In genomic region chr3L:4719743-4720142, dm6 we compare ENCODE assay signal across 4 fruit fly cellular contexts.
TF ChIP-seq lines count a peak whose summit lies in the region.

No protein-coding gene starts in this region.

- TF ChIP-seq CTCF in whole organism, embryonic (GFP tag; optimal IDR thresholded peaks at IDR 0.05; lab: Kevin White, UChicago): no peak

TF ChIP-seq in whole organism, embryonic, 481 proteins besides CTCF, POLR2A, EP300 and RAD21:
- TF ChIP-seq CG15269 (tag; optimal IDR thresholded peaks at IDR 0.05; lab: Kevin White, UChicago): peak; percentile 45
- no peak for TF ChIP-seq knrl (GFP tag; IDR thresholded peaks at IDR 0.05; lab: Robert Waterston, UW; ENCODE audit: partially characterized antibody)
- peak; percentile 75 for TF ChIP-seq sqz (GFP tag; optimal IDR thresholded peaks at IDR 0.05; lab: Kevin White, UChicago)
- no peak for TF ChIP-seq hkb (optimal IDR thresholded peaks at IDR 0.05; lab: Kevin White, UChicago)
- no peak for TF ChIP-seq hkb (GFP tag; IDR thresholded peaks at IDR 0.05; lab: Robert Waterston, UW)
- TF ChIP-seq prd (optimal IDR thresholded peaks at IDR 0.05; lab: Kevin White, UChicago): no peak
- TF ChIP-seq prd (GFP tag; IDR thresholded peaks at IDR 0.05; lab: Robert Waterston, UW): no peak
- TF ChIP-seq oc (tag; optimal IDR thresholded peaks at IDR 0.05; lab: Kevin White, UChicago): peak; percentile 15
- TF ChIP-seq CG17385 (GFP tag; optimal IDR thresholded peaks at IDR 0.05; lab: Kevin White, UChicago): peak; percentile 13
- TF ChIP-seq CG32772 (GFP tag; IDR thresholded peaks at IDR 0.05; lab: Robert Waterston, UW): 0 out of 2 replicates have a peak, but pooled peaks have one; percentile 7

TF ChIP-seq in whole organism, prepupa, 60 proteins besides CTCF, POLR2A, EP300 and RAD21:
- TF ChIP-seq CG6276 (GFP tag; optimal IDR thresholded peaks at IDR 0.05; lab: Kevin White, UChicago) (peak; percentile 13), Blimp-1 (GFP tag; optimal IDR thresholded peaks at IDR 0.05; lab: Kevin White, UChicago) (peak; percentile 11), CG6163 (GFP tag; IDR thresholded peaks at IDR 0.05; lab: Robert Waterston, UW) (peak; percentile 27; the same call in 2 of the 3 replicates), eg (GFP tag; IDR thresholded peaks at IDR 0.05; lab: Robert Waterston, UW) (0 out of 3 replicates have a peak, but pooled peaks have one; percentile 10), Eip75B (GFP tag; optimal IDR thresholded peaks at IDR 0.05; lab: Kevin White, UChicago) (peak; percentile 67), Sox102F (GFP tag; optimal IDR thresholded peaks at IDR 0.05; lab: Kevin White, UChicago) (peak; percentile 5), CG6854 (GFP tag; optimal IDR thresholded peaks at IDR 0.05; lab: Kevin White, UChicago) (peak; percentile 76), CG1621 (tag; optimal IDR thresholded peaks at IDR 0.05; lab: Kevin White, UChicago) (no peak), Lpt (GFP tag; optimal IDR thresholded peaks at IDR 0.05; lab: Kevin White, UChicago) (peak; percentile 46), Smox (GFP tag; optimal IDR thresholded peaks at IDR 0.05; lab: Kevin White, UChicago) (no peak), ss (GFP tag; optimal IDR thresholded peaks at IDR 0.05; lab: Kevin White, UChicago) (peak in 1 of 2 experiments; percentile 14), salr (GFP tag; optimal IDR thresholded peaks at IDR 0.05; lab: Kevin White, UChicago) (no peak), CG31627 (GFP tag; optimal IDR thresholded peaks at IDR 0.05; lab: Kevin White, UChicago) (no peak), Eip78C (GFP tag; lab: Kevin White, UChicago) (peak; percentile 35), CG7368 (GFP tag; optimal IDR thresholded peaks at IDR 0.05; lab: Kevin White, UChicago) (no peak), Hr4 (GFP tag; optimal IDR thresholded peaks at IDR 0.05; lab: Kevin White, UChicago) (no peak)

TF ChIP-seq in whole organism, pupa, 21 proteins besides CTCF, POLR2A, EP300 and RAD21:
- TF ChIP-seq rn (GFP tag; IDR thresholded peaks at IDR 0.05; lab: Robert Waterston, UW) (no peak), EcR (GFP tag; optimal IDR thresholded peaks at IDR 0.05; lab: Kevin White, UChicago) (peak; percentile 49), Ets98B (GFP tag; IDR thresholded peaks at IDR 0.05; lab: Robert Waterston, UW) (no peak)

TF ChIP-seq in whole organism, wandering third instar larva, 38 proteins besides CTCF, POLR2A, EP300 and RAD21:
- peak; percentile 50 for TF ChIP-seq fru (GFP tag; optimal IDR thresholded peaks at IDR 0.05; lab: Kevin White, UChicago)
- TF ChIP-seq psq (GFP tag; optimal IDR thresholded peaks at IDR 0.05; lab: Kevin White, UChicago): peak; percentile 49
- TF ChIP-seq br (GFP tag; optimal IDR thresholded peaks at IDR 0.05; lab: Kevin White, UChicago): no peak

Comparison
In these comparisons a context has a peak if more than half of its experiments do, and no peak if none do; other contexts are left out.
1. Of the 7 proteins assayed by ChIP-seq in both whole organism, embryonic and whole organism, prepupa: peak only in whole organism, embryonic: none; only in whole organism, prepupa: Blimp-1, CG6854, Lpt and Sox102F; in both: none; in neither: 3.